Worm (Caenorhabditis elegans): ENCODE data around the gene clec-118.
"Not testable (repeated sequence)": the region's sequence is repeated elsewhere in the genome, so short reads cannot be mapped to it uniquely, and the experiment has no call there.

DNA sequence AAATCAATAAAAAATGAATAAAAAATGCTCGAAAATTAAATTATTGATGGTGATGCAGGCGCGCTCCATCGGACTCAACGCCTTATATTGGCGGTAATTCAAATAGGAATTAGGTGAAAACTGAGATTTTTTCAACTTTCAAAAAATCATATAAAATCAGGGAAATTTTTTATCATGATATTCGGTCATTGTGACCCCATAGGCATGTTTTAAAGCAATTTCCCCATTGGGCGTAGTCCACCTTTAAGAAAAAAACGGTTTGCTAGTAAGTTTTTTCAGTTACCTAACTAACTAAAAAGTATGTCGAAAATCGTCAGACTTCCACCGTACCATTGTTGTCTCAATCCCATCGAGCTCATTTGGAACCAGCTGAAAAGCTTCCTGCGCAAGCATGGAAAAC is 19.0 kb downstream of the clec-118 start, which contains the start of gene W08F4.1:
- TF ChIP-seq dao-5, him-1 (tag; optimal IDR thresholded peaks at IDR 0.05): not testable (repeated sequence)

Data from whole organism, L4/young adult.